Fruit fly (Drosophila melanogaster): ENCODE data around the gene OtopLa.

Gene OtopLa

dm6 chrX:5671537-5672029 lies 23.3 kb upstream of the OtopLa start, which contains the start of gene Rab18 (continued):
- TF ChIP-seq MESR4 (GFP tag; optimal IDR thresholded peaks at IDR 0.05) = peak; percentile 83
- no peak for TF ChIP-seq dimm (GFP tag; IDR thresholded peaks at IDR 0.05)
- TF ChIP-seq wdn (GFP tag; IDR thresholded peaks at IDR 0.05) = no peak
- TF ChIP-seq Mrtf (GFP tag; IDR thresholded peaks at IDR 0.05) = peak; percentile 15; the same call in 1 of the 3 replicates
- no peak for TF ChIP-seq CG4854 (GFP tag; optimal IDR thresholded peaks at IDR 0.05)
- no peak for TF ChIP-seq bowl (GFP tag; IDR thresholded peaks at IDR 0.05)
- no peak for TF ChIP-seq CG7987 (GFP tag; optimal IDR thresholded peaks at IDR 0.05)
- no peak for TF ChIP-seq CG2678 (tag; optimal IDR thresholded peaks at IDR 0.05)
- TF ChIP-seq gfzf (GFP tag; optimal IDR thresholded peaks at IDR 0.05) = no peak
- no peak for TF ChIP-seq Oli (tag; optimal IDR thresholded peaks at IDR 0.05)
- TF ChIP-seq CG33557 (GFP tag; optimal IDR thresholded peaks at IDR 0.05) = no peak
- no peak for TF ChIP-seq otp (GFP tag; IDR thresholded peaks at IDR 0.05)
- no peak for TF ChIP-seq Sox102F (GFP tag; optimal IDR thresholded peaks at IDR 0.05)
- no peak for TF ChIP-seq Nf-YA (GFP tag; IDR thresholded peaks at IDR 0.05)
- TF ChIP-seq CG34376 (GFP tag; optimal IDR thresholded peaks at IDR 0.05) = no peak
- peak in 1 of 2 experiments; percentile 26 for TF ChIP-seq chif (GFP tag; optimal IDR thresholded peaks at IDR 0.05)
- peak; percentile 26 for TF ChIP-seq CG1647 (GFP tag; optimal IDR thresholded peaks at IDR 0.05)
- TF ChIP-seq cg (GFP tag; optimal IDR thresholded peaks at IDR 0.05) = no peak
- 0 out of 3 replicates have a peak, but pooled peaks have one; percentile 34 for TF ChIP-seq ci (GFP tag; IDR thresholded peaks at IDR 0.05)
- no peak for TF ChIP-seq eve (GFP tag; optimal IDR thresholded peaks at IDR 0.05)
- TF ChIP-seq vvl (GFP tag; IDR thresholded peaks at IDR 0.05) = peak; percentile 75
- no peak for TF ChIP-seq CG4424 (GFP tag; optimal IDR thresholded peaks at IDR 0.05)
- TF ChIP-seq disco-r (GFP tag; optimal IDR thresholded peaks at IDR 0.05) = no peak
- TF ChIP-seq CG12219 (GFP tag; optimal IDR thresholded peaks at IDR 0.05) = no peak
- TF ChIP-seq br (optimal IDR thresholded peaks at IDR 0.05) = no peak
- TF ChIP-seq fru (optimal IDR thresholded peaks at IDR 0.05) = no peak
- TF ChIP-seq CG2199 (GFP tag; IDR thresholded peaks at IDR 0.05) = no peak
- TF ChIP-seq Neu2 (GFP tag; optimal IDR thresholded peaks at IDR 0.05; ENCODE audit: borderline replicate concordance) = no peak
- TF ChIP-seq lov (optimal IDR thresholded peaks at IDR 0.05) = no peak
- no peak for TF ChIP-seq lov (GFP tag; IDR thresholded peaks at IDR 0.05)
- peak; percentile 3 for TF ChIP-seq Sin3A (optimal IDR thresholded peaks at IDR 0.05)
- TF ChIP-seq nerfin-1 (tag; optimal IDR thresholded peaks at IDR 0.05) = no peak
- TF ChIP-seq Tbp (GFP tag; optimal IDR thresholded peaks at IDR 0.05) = no peak
- TF ChIP-seq caup (GFP tag; optimal IDR thresholded peaks at IDR 0.05; ENCODE audit: severe bottlenecking) = no peak
- TF ChIP-seq Spps (tag; optimal IDR thresholded peaks at IDR 0.05) = no peak
- TF ChIP-seq CG32532 (GFP tag; IDR thresholded peaks at IDR 0.05) = peak; percentile 36; the same call in 1 of the 2 replicates
- peak; percentile 43 for TF ChIP-seq YL-1 (GFP tag; optimal IDR thresholded peaks at IDR 0.05)
- TF ChIP-seq Eip74EF (GFP tag; optimal IDR thresholded peaks at IDR 0.05) = no peak
- no peak for TF ChIP-seq Hmr (GFP tag; optimal IDR thresholded peaks at IDR 0.05)
- TF ChIP-seq CG1024 (GFP tag; IDR thresholded peaks at IDR 0.05) = 0 out of 2 replicates have a peak, but pooled peaks have one; percentile 23
- no peak for TF ChIP-seq CG12104 (GFP tag; optimal IDR thresholded peaks at IDR 0.05)
- no peak for TF ChIP-seq Fer1 (GFP tag; optimal IDR thresholded peaks at IDR 0.05)
- no peak for TF ChIP-seq croc (GFP tag; conservative IDR thresholded peaks at IDR 0.05)
- peak; percentile 22 for TF ChIP-seq CG8944 (GFP tag; optimal IDR thresholded peaks at IDR 0.05)
- TF ChIP-seq tin (GFP tag; optimal IDR thresholded peaks at IDR 0.05) = peak; percentile 45
- TF ChIP-seq CG8281 (tag; optimal IDR thresholded peaks at IDR 0.05) = no peak
- TF ChIP-seq Ada2b (GFP tag; IDR thresholded peaks at IDR 0.05) = no peak
- no peak for TF ChIP-seq Myb (GFP tag; optimal IDR thresholded peaks at IDR 0.05)
- TF ChIP-seq CG31441 (GFP tag; IDR thresholded peaks at IDR 0.05) = no peak
- TF ChIP-seq CG13775 (GFP tag; optimal IDR thresholded peaks at IDR 0.05) = no peak
- TF ChIP-seq CTCF (GFP tag; optimal IDR thresholded peaks at IDR 0.05) = no peak
- no peak for TF ChIP-seq CG5953 (GFP tag; IDR thresholded peaks at IDR 0.05)
- TF ChIP-seq CG1233 (GFP tag; optimal IDR thresholded peaks at IDR 0.05) = no peak
